Worm (Caenorhabditis elegans) whole organism, L2 larva: Measurements from ENCODE around the gene ctsa-2.

Source experiments
- C34F6.9 ChIP-seq: fragments of 150-350 bp; optimal IDR thresholded peaks from 2 replicates; lab custom pipeline; 2014; ENCODE audit warnings: missing biosample characterization, missing genetic modification characterization
- F13H6.1 ChIP-seq: sonication (generic microtip); optimal IDR thresholded peaks from 2 replicates; lab custom pipeline; 2016; ENCODE audit warnings: missing genetic modification characterization, missing compliant biosample characterization
- R02D3.7 ChIP-seq: fragments of 150-350 bp; optimal IDR thresholded peaks from 2 replicates; lab custom pipeline; 2014; ENCODE audit warnings: missing biosample characterization, missing genetic modification characterization
- ZK546.5 ChIP-seq: sonication (generic microtip); optimal IDR thresholded peaks from 2 replicates; lab custom pipeline; 2017; ENCODE audit warnings: missing biosample characterization, missing genetic modification characterization
- alr-1 ChIP-seq: fragments of 150-350 bp; optimal IDR thresholded peaks from 2 replicates; lab custom pipeline; 2014; ENCODE audit warnings: missing biosample characterization, missing genetic modification characterization
- aly-2 ChIP-seq: fragments of 150-350 bp; optimal IDR thresholded peaks from 2 replicates; lab custom pipeline; 2014; ENCODE audit warnings: missing biosample characterization, missing genetic modification characterization
- ama-1 ChIP-seq: fragments of 150-350 bp; optimal IDR thresholded peaks from 2 replicates; lab custom pipeline; 2018; ENCODE audit warnings: inconsistent platforms
- blmp-1 ChIP-seq: sonication (generic microtip); optimal IDR thresholded peaks from 2 replicates; lab custom pipeline; 2017; ENCODE audit warnings: missing genetic modification characterization, mild to moderate bottlenecking, missing compliant biosample characterization, antibody characterized with exemption, moderate library complexity; ENCODE audit not compliant: insufficient read depth
- ceh-16 ChIP-seq: fragments of 150-350 bp; optimal IDR thresholded peaks from 2 replicates; lab custom pipeline; 2014; ENCODE audit warnings: missing biosample characterization, missing genetic modification characterization
- ceh-82 ChIP-seq: fragments of 150-350 bp; optimal IDR thresholded peaks from 2 replicates; lab custom pipeline; 2014; ENCODE audit warnings: missing biosample characterization, missing genetic modification characterization
- crh-2 ChIP-seq: sonication (generic microtip); optimal IDR thresholded peaks from 2 replicates; lab custom pipeline; 2017; ENCODE audit warnings: missing biosample characterization, missing genetic modification characterization
- dmd-4 ChIP-seq: sonication (generic microtip); optimal IDR thresholded peaks from 2 replicates; lab custom pipeline; 2017; ENCODE audit warnings: missing biosample characterization, missing genetic modification characterization
- egl-27 ChIP-seq: sonication (generic microtip); optimal IDR thresholded peaks from 3 replicates; lab custom pipeline; 2017; ENCODE audit warnings: missing biosample characterization, missing genetic modification reagents, missing genetic modification characterization
- elt-1 ChIP-seq: fragments of 150-350 bp; optimal IDR thresholded peaks from 2 replicates; lab custom pipeline; 2014; ENCODE audit warnings: missing biosample characterization, missing genetic modification characterization
- fos-1 ChIP-seq: fragments of 150-350 bp; optimal IDR thresholded peaks from 2 replicates; lab custom pipeline; 2014; ENCODE audit warnings: missing biosample characterization, missing genetic modification characterization
- lin-11 ChIP-seq: fragments of 150-350 bp; sonication (generic microtip); optimal IDR thresholded peaks from 2 replicates; lab custom pipeline; 2014; ENCODE audit warnings: missing biosample characterization, missing genetic modification characterization, inconsistent platforms, mixed read lengths
- lin-13 ChIP-seq: fragments of 150-350 bp; optimal IDR thresholded peaks from 2 replicates; lab custom pipeline; 2014; ENCODE audit warnings: missing biosample characterization, missing genetic modification reagents, missing genetic modification characterization
- lsy-2 ChIP-seq, 2 experiments: fragments of 150-350 bp in 1 of 2; sonication (generic microtip) in 1 of 2; optimal IDR thresholded peaks; 2 replicates each; lab custom pipeline; 2014 to 2017; ENCODE audit warnings: missing biosample characterization in 2 of 2, missing genetic modification characterization in 2 of 2
- mab-5 ChIP-seq: fragments of 150-350 bp; optimal IDR thresholded peaks from 2 replicates; lab custom pipeline; 2014; ENCODE audit warnings: missing biosample characterization, missing genetic modification characterization
- mdl-1 ChIP-seq, 2 experiments: fragments of 150-350 bp in 1 of 2; sonication (generic microtip) in 1 of 2; optimal IDR thresholded peaks; 2 replicates each; lab custom pipeline; 2017; ENCODE audit warnings: missing biosample characterization in 2 of 2, missing genetic modification characterization in 2 of 2
- nhr-12 ChIP-seq: fragments of 150-350 bp; optimal IDR thresholded peaks from 2 replicates; lab custom pipeline; 2014; ENCODE audit warnings: missing biosample characterization, missing genetic modification characterization
- nhr-129 ChIP-seq: fragments of 150-350 bp; optimal IDR thresholded peaks from 2 replicates; lab custom pipeline; 2014; ENCODE audit warnings: missing biosample characterization, missing genetic modification characterization
- nhr-21 ChIP-seq: fragments of 150-350 bp; optimal IDR thresholded peaks from 2 replicates; lab custom pipeline; 2014; ENCODE audit warnings: missing biosample characterization, missing genetic modification characterization
- nhr-23 ChIP-seq: fragments of 150-350 bp; optimal IDR thresholded peaks from 2 replicates; lab custom pipeline; 2014; ENCODE audit warnings: missing biosample characterization, missing genetic modification reagents, missing genetic modification characterization
- nhr-6 ChIP-seq: fragments of 150-350 bp; optimal IDR thresholded peaks from 2 replicates; lab custom pipeline; 2014; ENCODE audit warnings: missing biosample characterization, missing genetic modification characterization
- nhr-77 ChIP-seq: fragments of 150-350 bp; optimal IDR thresholded peaks from 2 replicates; lab custom pipeline; 2014; ENCODE audit warnings: missing biosample characterization, missing genetic modification characterization
- peb-1 ChIP-seq: fragments of 150-350 bp; optimal IDR thresholded peaks from 2 replicates; lab custom pipeline; 2014; ENCODE audit warnings: missing biosample characterization, missing genetic modification characterization
- sem-4 ChIP-seq: fragments of 150-350 bp; optimal IDR thresholded peaks from 2 replicates; lab custom pipeline; 2014; ENCODE audit warnings: missing biosample characterization, missing genetic modification reagents, missing genetic modification characterization
- skn-1 ChIP-seq: sonication (generic microtip); optimal IDR thresholded peaks from 2 replicates; lab custom pipeline; 2017; ENCODE audit warnings: missing biosample characterization, missing genetic modification characterization
- sma-9 ChIP-seq, 2 experiments: fragments of 150-350 bp in 1 of 2; sonication (generic microtip) in 1 of 2; optimal IDR thresholded peaks; 2 replicates each; lab custom pipeline; 2014 to 2016; ENCODE audit warnings: missing genetic modification characterization in 2 of 2, mild to moderate bottlenecking in 1 of 2, missing biosample characterization in 1 of 2, missing compliant biosample characterization in 1 of 2, missing genetic modification reagents in 1 of 2, moderate library complexity in 1 of 2
- snpc-4 ChIP-seq: fragments of 150-350 bp; optimal IDR thresholded peaks from 2 replicates; lab custom pipeline; 2014; ENCODE audit warnings: missing biosample characterization, missing genetic modification characterization
- unc-39 ChIP-seq: fragments of 150-350 bp; optimal IDR thresholded peaks from 2 replicates; lab custom pipeline; 2014; ENCODE audit warnings: missing biosample characterization, missing genetic modification characterization
- unc-55 ChIP-seq: fragments of 150-350 bp; sonication (generic microtip); optimal IDR thresholded peaks from 3 replicates; lab custom pipeline; 2014; ENCODE audit warnings: missing biosample characterization, missing genetic modification reagents, missing genetic modification characterization
- unc-62 ChIP-seq: fragments of 150-350 bp; optimal IDR thresholded peaks from 2 replicates; lab custom pipeline; 2014; ENCODE audit warnings: missing biosample characterization, missing genetic modification reagents, missing genetic modification characterization
- zag-1 ChIP-seq: fragments of 150-350 bp; optimal IDR thresholded peaks from 2 replicates; lab custom pipeline; 2014; ENCODE audit warnings: missing biosample characterization, missing genetic modification characterization
- ztf-1 ChIP-seq: fragments of 200-800 bp; sonication (Bioruptor generic); conservative IDR thresholded peaks from 2 replicates; pipeline ENCODE4 v1.3.6; 2022; ENCODE audit warnings: missing genetic modification characterization, missing compliant biosample characterization
- ztf-4 ChIP-seq: fragments of 150-350 bp; optimal IDR thresholded peaks from 2 replicates; lab custom pipeline; 2014; ENCODE audit warnings: missing biosample characterization, missing genetic modification characterization

The ctsa-2 gene

DNA sequence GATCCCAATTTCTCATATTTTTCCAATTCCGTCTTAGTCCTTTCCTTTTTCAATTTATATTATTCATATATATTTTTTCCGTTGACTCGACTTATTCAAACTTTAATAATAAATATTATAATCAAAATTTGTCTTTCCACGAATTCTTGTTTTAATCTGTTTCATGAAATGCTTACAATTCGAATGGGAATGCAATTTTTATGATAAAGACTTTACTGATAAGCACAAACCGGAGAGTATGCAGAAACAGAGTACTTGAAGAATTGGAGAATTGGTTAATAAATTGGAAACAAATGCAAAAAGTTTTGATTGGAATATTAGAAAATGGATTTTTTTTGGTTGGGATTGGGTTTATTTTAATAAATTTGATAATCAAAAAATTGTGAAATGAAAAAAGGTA lies 22.1 kb downstream of the ctsa-2 start:
- TF ChIP-seq egl-27 (tag; lab: Kevin White, UChicago), result no peak
- no peak for TF ChIP-seq elt-1 (tag; lab: Kevin White, UChicago)
- no peak for TF ChIP-seq ZK546.5 (tag; lab: Kevin White, UChicago)
- TF ChIP-seq alr-1 (tag; lab: Kevin White, UChicago), result no peak
- peak; percentile 23 for TF ChIP-seq fos-1 (tag; lab: Kevin White, UChicago)
- TF ChIP-seq skn-1, result peak; percentile 90
- no peak for TF ChIP-seq peb-1 (tag; lab: Kevin White, UChicago)
- TF ChIP-seq ztf-4 (tag; lab: Kevin White, UChicago), result no peak
- no peak for TF ChIP-seq F13H6.1
- TF ChIP-seq lsy-2 (tag; optimal IDR thresholded peaks at IDR 0.05; lab: Kevin White, UChicago), result peak in 1 of 2 experiments; percentile 13
- TF ChIP-seq ceh-82, result no peak

ce11 chrX:6407805-6408204 lies 22.6 kb downstream of the ctsa-2 start:
- TF ChIP-seq nhr-12 (tag; lab: Kevin White, UChicago), result no peak
- TF ChIP-seq sem-4 (tag; lab: Kevin White, UChicago), result no peak
- TF ChIP-seq egl-27 (tag; lab: Kevin White, UChicago), result no peak
- no peak for TF ChIP-seq dmd-4 (tag; lab: Kevin White, UChicago)
- no peak for TF ChIP-seq nhr-77 (tag; lab: Kevin White, UChicago)
- TF ChIP-seq ceh-16 (tag; lab: Kevin White, UChicago), result no peak
- no peak for TF ChIP-seq unc-55 (GFP tag; lab: Kevin White, UChicago)

ce11 chrX:6405905-6406304 lies 24.5 kb downstream of the ctsa-2 start:
- TF ChIP-seq ztf-1 (GFP tag; lab: Robert Waterston, UW) (no peak), lsy-2 (tag; optimal IDR thresholded peaks at IDR 0.05; lab: Kevin White, UChicago) (no peak), nhr-6 (tag; lab: Kevin White, UChicago) (no peak), ceh-16 (tag; lab: Kevin White, UChicago) (no peak), C34F6.9 (tag; lab: Kevin White, UChicago) (no peak), lin-13 (GFP tag; lab: Kevin White, UChicago) (no peak), ama-1 (lab: Kevin White, UChicago) (no peak), nhr-129 (tag; lab: Kevin White, UChicago) (no peak), F13H6.1 (no peak), crh-2 (tag; lab: Kevin White, UChicago) (no peak), egl-27 (tag; lab: Kevin White, UChicago) (no peak), lin-11 (no peak), unc-39 (tag; lab: Kevin White, UChicago) (no peak), mab-5 (tag; lab: Kevin White, UChicago) (no peak), blmp-1 (tag; lab: Kevin White, UChicago) (no peak), nhr-21 (no peak), fos-1 (tag; lab: Kevin White, UChicago) (no peak), aly-2 (tag; lab: Kevin White, UChicago) (no peak), nhr-77 (tag; lab: Kevin White, UChicago) (no peak), ztf-4 (tag; lab: Kevin White, UChicago) (no peak)

DNA sequence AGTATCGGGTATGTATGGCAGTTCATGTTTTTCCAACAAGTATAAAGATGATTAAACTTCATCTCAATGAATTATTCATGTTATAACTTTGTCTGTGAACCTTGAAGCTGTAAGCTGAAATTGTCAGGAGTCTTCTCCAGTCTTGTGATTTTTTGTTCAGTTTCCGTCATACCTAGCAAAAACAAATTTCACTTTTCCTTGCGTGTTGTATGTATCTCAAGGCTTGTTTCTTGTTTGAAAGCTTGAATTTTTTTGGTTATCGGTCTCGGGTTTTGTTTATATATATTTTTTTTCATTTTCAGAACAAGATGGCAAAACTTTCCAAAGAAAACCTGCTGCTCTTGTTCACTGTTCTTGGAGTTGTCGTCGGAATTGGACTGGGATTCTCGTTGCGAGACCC lies 27.3 kb downstream of the ctsa-2 start, which contains the start of gene glt-4:
glt-4 (plus strand) TSS at position 301 of the 400 bp plus-strand sequence.
- TF ChIP-seq nhr-23 (tag; lab: Kevin White, UChicago) (no peak), mdl-1 (tag; optimal IDR thresholded peaks at IDR 0.05; lab: Kevin White, UChicago) (no peak), nhr-129 (tag; lab: Kevin White, UChicago) (no peak), snpc-4 (tag; lab: Kevin White, UChicago) (no peak), C34F6.9 (tag; lab: Kevin White, UChicago) (no peak), R02D3.7 (tag; lab: Kevin White, UChicago) (no peak), nhr-21 (no peak), lin-11 (no peak), crh-2 (tag; lab: Kevin White, UChicago) (no peak), sma-9 (GFP tag; optimal IDR thresholded peaks at IDR 0.05; lab: Kevin White, UChicago) (no peak), sma-9 (tag; optimal IDR thresholded peaks at IDR 0.05; lab: Kevin White, UChicago) (no peak), skn-1 (no peak), alr-1 (tag; lab: Kevin White, UChicago) (no peak), ztf-4 (tag; lab: Kevin White, UChicago) (no peak), blmp-1 (tag; lab: Kevin White, UChicago) (no peak), aly-2 (tag; lab: Kevin White, UChicago) (no peak), zag-1 (no peak), unc-62 (GFP tag; lab: Kevin White, UChicago) (no peak), sem-4 (tag; lab: Kevin White, UChicago) (no peak)
